Fruit fly (Drosophila melanogaster): Measurements from ENCODE around the gene Nup35.
A peak's percentile ranks its signal among the peaks of the same experiment; 100 is the strongest.

Nup35 gene

DNA sequence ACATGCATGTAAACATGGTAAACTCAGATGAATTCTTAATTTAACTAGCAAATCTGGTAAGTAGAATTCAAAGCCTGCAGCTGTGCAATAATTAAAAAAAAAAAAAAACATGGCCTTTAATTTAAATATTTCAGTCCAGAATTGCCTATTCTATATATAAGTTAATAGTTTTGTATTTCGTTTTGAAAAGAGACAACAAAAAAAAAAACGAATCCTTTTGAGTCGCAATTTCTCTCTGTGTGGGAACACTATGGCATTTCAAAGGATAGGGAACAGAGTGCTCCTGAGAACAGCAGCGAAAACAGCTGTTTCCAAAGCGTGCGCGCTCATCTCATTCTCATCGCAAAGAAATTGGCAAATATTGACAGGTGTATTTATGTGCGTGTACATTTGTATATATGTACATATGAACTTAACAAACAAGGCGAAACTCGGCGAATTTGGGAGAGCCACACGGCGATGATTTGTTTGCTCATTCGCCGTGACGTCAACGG, 2.2 kb upstream of the Nup35 start (continued):
- TF ChIP-seq tup (GFP tag; optimal IDR thresholded peaks at IDR 0.05) (peak; percentile 14), toy (GFP tag; IDR thresholded peaks at IDR 0.05) (no peak), D (optimal IDR thresholded peaks at IDR 0.05) (no peak), D (GFP tag; optimal IDR thresholded peaks at IDR 0.05) (peak; percentile 57), CG7745 (tag; optimal IDR thresholded peaks at IDR 0.05) (no peak), CG4282 (GFP tag; optimal IDR thresholded peaks at IDR 0.05) (no peak), CG16863 (GFP tag; optimal IDR thresholded peaks at IDR 0.05) (peak; percentile 15), CG13894 (tag; optimal IDR thresholded peaks at IDR 0.05) (peak; percentile 60), CG13296 (GFP tag; optimal IDR thresholded peaks at IDR 0.05) (peak; percentile 54), bowl (GFP tag; IDR thresholded peaks at IDR 0.05) (peak; percentile 13; the same call in 1 of the 2 replicates), pros (GFP tag; optimal IDR thresholded peaks at IDR 0.05) (no peak), ac (GFP tag; optimal IDR thresholded peaks at IDR 0.05) (peak; percentile 54), vnd (GFP tag; IDR thresholded peaks at IDR 0.05; ENCODE audit: partially characterized antibody) (no peak), CG8924 (tag; optimal IDR thresholded peaks at IDR 0.05) (peak; percentile 49), CG32532 (GFP tag; IDR thresholded peaks at IDR 0.05) (peak; percentile 53; the same call in 1 of the 2 replicates), CG3726 (GFP tag; IDR thresholded peaks at IDR 0.05) (no peak), CG12219 (GFP tag; optimal IDR thresholded peaks at IDR 0.05) (peak; percentile 12), CG17361 (GFP tag; IDR thresholded peaks at IDR 0.05) (peak; percentile 35; the same call in 1 of the 3 replicates), gfzf (GFP tag; optimal IDR thresholded peaks at IDR 0.05) (no peak), CG12391 (tag; optimal IDR thresholded peaks at IDR 0.05) (peak; percentile 67), lola (GFP tag; optimal IDR thresholded peaks at IDR 0.05) (peak in 1 of 3 experiments; percentile 59), unpg (GFP tag; optimal IDR thresholded peaks at IDR 0.05) (peak; percentile 60), slp2 (GFP tag; optimal IDR thresholded peaks at IDR 0.05) (peak; percentile 40), CG10209 (GFP tag; optimal IDR thresholded peaks at IDR 0.05) (peak; percentile 57), caup (GFP tag; optimal IDR thresholded peaks at IDR 0.05; ENCODE audit: severe bottlenecking) (peak; percentile 21), Bdp1 (GFP tag; optimal IDR thresholded peaks at IDR 0.05) (peak; percentile 40), CG4730 (GFP tag; IDR thresholded peaks at IDR 0.05) (peak; percentile 37; the same call in 1 of the 2 replicates), peb (GFP tag; IDR thresholded peaks at IDR 0.05) (no peak), Myb (GFP tag; optimal IDR thresholded peaks at IDR 0.05) (no peak), CG4404 (GFP tag; IDR thresholded peaks at IDR 0.05) (peak; percentile 34; the same call in 1 of the 2 replicates), CG8359 (GFP tag; optimal IDR thresholded peaks at IDR 0.05; ENCODE audit: borderline replicate concordance) (no peak), sna (GFP tag; IDR thresholded peaks at IDR 0.05; ENCODE audit: partially characterized antibody) (no peak), CG5180 (GFP tag; optimal IDR thresholded peaks at IDR 0.05) (peak; percentile 45), tio (GFP tag; optimal IDR thresholded peaks at IDR 0.05) (no peak), Lpt (GFP tag; optimal IDR thresholded peaks at IDR 0.05) (no peak), p53 (GFP tag; optimal IDR thresholded peaks at IDR 0.05) (no peak), YL-1 (GFP tag; optimal IDR thresholded peaks at IDR 0.05) (no peak), jing (GFP tag; optimal IDR thresholded peaks at IDR 0.05) (no peak), Trl (optimal IDR thresholded peaks at IDR 0.05) (no peak), Trl (GFP tag; optimal IDR thresholded peaks at IDR 0.05) (peak; percentile 31), HLH3B (GFP tag; IDR thresholded peaks at IDR 0.05) (no peak), ci (GFP tag; IDR thresholded peaks at IDR 0.05) (peak; percentile 60; the same call in 2 of the 3 replicates), bsh (GFP tag; optimal IDR thresholded peaks at IDR 0.05) (peak; percentile 39 to 68), CG6683 (GFP tag; optimal IDR thresholded peaks at IDR 0.05) (peak; percentile 3), CG18599 (GFP tag; optimal IDR thresholded peaks at IDR 0.05) (peak; percentile 79), otp (GFP tag; IDR thresholded peaks at IDR 0.05) (no peak), cad (GFP tag; optimal IDR thresholded peaks at IDR 0.05) (no peak), Hr39 (optimal IDR thresholded peaks at IDR 0.05) (no peak), cg (GFP tag; optimal IDR thresholded peaks at IDR 0.05) (no peak), CG11723 (GFP tag; optimal IDR thresholded peaks at IDR 0.05) (peak; percentile 28)

All from whole organism, embryonic.